Worm (Caenorhabditis elegans) whole organism, L4 larva: ENCODE results near the gene arp-6.

Source experiments
- F10B5.3 ChIP-seq: sonication (generic microtip); optimal IDR thresholded peaks from 2 replicates; lab custom pipeline; 2016; ENCODE audit warnings: mild to moderate bottlenecking, missing genetic modification characterization, missing compliant biosample characterization
- F26F4.8 ChIP-seq: fragments of 200-800 bp; sonication (Bioruptor generic); conservative IDR thresholded peaks from 2 replicates; pipeline ENCODE4 v1.3.6; 2022; ENCODE audit warnings: missing genetic modification characterization, missing compliant biosample characterization
- F37D6.2 ChIP-seq: sonication (generic microtip); optimal IDR thresholded peaks from 2 replicates; lab custom pipeline; 2016; ENCODE audit warnings: mild to moderate bottlenecking, missing genetic modification characterization, missing compliant biosample characterization
- F44E2.7 ChIP-seq: fragments of 200-800 bp; sonication (Bioruptor generic); IDR thresholded peaks from 2 replicates; pipeline ENCODE4 v2.1.2; 2022; ENCODE audit warnings: missing genetic modification characterization, missing compliant biosample characterization
- T20F7.1 ChIP-seq: fragments of 200-800 bp; sonication (Bioruptor generic); optimal IDR thresholded peaks from 2 replicates; lab custom pipeline; 2018; ENCODE audit warnings: mild to moderate bottlenecking, missing genetic modification characterization, missing compliant biosample characterization
- T26A8.4 ChIP-seq: fragments of 200-800 bp; sonication (Bioruptor generic); IDR thresholded peaks from 2 replicates; pipeline ENCODE4 v1.3.6; 2022; ENCODE audit warnings: missing genetic modification characterization, missing compliant biosample characterization
- Y105C5A.15 ChIP-seq: fragments of 200-800 bp; sonication (Bioruptor generic); IDR thresholded peaks from 2 replicates; pipeline ENCODE4 v1.3.6; 2022; ENCODE audit warnings: missing genetic modification characterization, missing compliant biosample characterization
- Y48G9A.11 ChIP-seq: fragments of 200-800 bp; sonication (Bioruptor generic); IDR thresholded peaks from 2 replicates; pipeline ENCODE4 v1.3.6; 2022; ENCODE audit warnings: missing genetic modification reagents, missing genetic modification characterization, missing compliant biosample characterization
- ZK337.2 ChIP-seq: fragments of 200-800 bp; sonication (Bioruptor generic); IDR thresholded peaks from 2 replicates; pipeline ENCODE4 v1.3.6; 2022; ENCODE audit warnings: missing genetic modification reagents, missing genetic modification characterization, missing compliant biosample characterization
- aha-1 ChIP-seq: fragments of 150-350 bp; peaks from one replicate; lab custom pipeline; 2014; ENCODE audit warnings: missing biosample characterization, missing genetic modification characterization
- ama-1 ChIP-seq: fragments of 150-350 bp; optimal IDR thresholded peaks from 2 replicates; lab custom pipeline; 2014; ENCODE audit warnings: inconsistent platforms, mixed read lengths
- arid-1 ChIP-seq: fragments of 200-800 bp; sonication (Bioruptor generic); conservative IDR thresholded peaks from 2 replicates; pipeline ENCODE4 v1.3.6; 2022; ENCODE audit warnings: missing genetic modification reagents, missing genetic modification characterization, missing compliant biosample characterization
- ceh-20 ChIP-seq: fragments of 200-800 bp; sonication (Bioruptor generic); IDR thresholded peaks from 2 replicates; pipeline ENCODE4 v1.3.6; 2022; ENCODE audit warnings: missing genetic modification reagents, missing genetic modification characterization, missing compliant biosample characterization
- ceh-62 ChIP-seq: sonication (generic microtip); optimal IDR thresholded peaks from 2 replicates; lab custom pipeline; 2017; ENCODE audit warnings: missing biosample characterization, missing genetic modification characterization
- daf-12 ChIP-seq: fragments of 150-350 bp; optimal IDR thresholded peaks from 2 replicates; lab custom pipeline; 2014; ENCODE audit warnings: missing biosample characterization, missing genetic modification reagents, missing genetic modification characterization
- daf-8 ChIP-seq: fragments of 200-800 bp; sonication (Bioruptor generic); IDR thresholded peaks from 2 replicates; pipeline ENCODE4 v1.3.6; 2022; ENCODE audit warnings: missing genetic modification characterization, missing compliant biosample characterization
- dmd-6 ChIP-seq: fragments of 200-800 bp; sonication (Bioruptor generic); IDR thresholded peaks from 2 replicates; pipeline ENCODE4 v1.3.6; 2022; ENCODE audit warnings: missing genetic modification reagents, missing genetic modification characterization, missing compliant biosample characterization
- dpl-1 ChIP-seq: fragments of 150-350 bp; optimal IDR thresholded peaks from 2 replicates; lab custom pipeline; 2014; ENCODE audit warnings: missing biosample characterization, missing genetic modification reagents, missing genetic modification characterization
- egl-27 ChIP-seq: sonication (generic microtip); optimal IDR thresholded peaks from 3 replicates; lab custom pipeline; 2017; ENCODE audit warnings: missing biosample characterization, missing genetic modification reagents, missing genetic modification characterization
- fkh-10 ChIP-seq: fragments of 150-350 bp; optimal IDR thresholded peaks from 2 replicates; lab custom pipeline; 2014; ENCODE audit warnings: missing biosample characterization, missing genetic modification reagents, missing genetic modification characterization
- fos-1 ChIP-seq: fragments of 150-350 bp; optimal IDR thresholded peaks from 2 replicates; lab custom pipeline; 2014; ENCODE audit warnings: missing biosample characterization, missing genetic modification characterization
- hif-1 ChIP-seq, 2 experiments: sonication (generic microtip); optimal IDR thresholded peaks; 2 replicates each; lab custom pipeline; 2016 to 2017; ENCODE audit warnings: missing compliant biosample characterization in 2 of 2, missing genetic modification characterization in 2 of 2, missing genetic modification reagents in 2 of 2, missing genotype in 2 of 2, mild to moderate bottlenecking in 1 of 2
- hmg-1.1 ChIP-seq: fragments of 200-800 bp; sonication (Bioruptor generic); IDR thresholded peaks from 2 replicates; pipeline ENCODE4 v1.3.6; 2022; ENCODE audit warnings: missing genetic modification reagents, missing genetic modification characterization, missing compliant biosample characterization
- jun-1 ChIP-seq: fragments of 150-350 bp; optimal IDR thresholded peaks from 2 replicates; lab custom pipeline; 2014; ENCODE audit warnings: missing biosample characterization, missing genetic modification reagents, missing genetic modification characterization
- lim-7 ChIP-seq: fragments of 200-800 bp; sonication (Bioruptor generic); IDR thresholded peaks from 2 replicates; pipeline ENCODE4 v1.3.6; 2022; ENCODE audit warnings: missing genetic modification characterization, missing compliant biosample characterization
- lin-1 ChIP-seq: fragments of 200-800 bp; sonication (Bioruptor generic); IDR thresholded peaks from 2 replicates; pipeline ENCODE4 v1.3.6; 2022; ENCODE audit warnings: missing genetic modification reagents, missing genetic modification characterization, missing compliant biosample characterization
- lin-38 ChIP-seq: fragments of 200-800 bp; sonication (Bioruptor generic); IDR thresholded peaks from 2 replicates; pipeline ENCODE4 v1.3.6; 2022; ENCODE audit warnings: missing genetic modification reagents, missing genetic modification characterization, missing compliant biosample characterization
- lin-39 ChIP-seq: fragments of 150-350 bp; optimal IDR thresholded peaks from 2 replicates; lab custom pipeline; 2014; ENCODE audit warnings: missing biosample characterization, missing genetic modification reagents, missing genetic modification characterization
- lir-3 ChIP-seq: sonication (generic microtip); optimal IDR thresholded peaks from 2 replicates; lab custom pipeline; 2016; ENCODE audit warnings: mild to moderate bottlenecking, missing genetic modification characterization, missing compliant biosample characterization
- lsy-2 ChIP-seq, 2 experiments: fragments of 150-350 bp in 1 of 2; sonication (generic microtip) in 1 of 2; optimal IDR thresholded peaks; 2 replicates each; lab custom pipeline; 2014 to 2017; ENCODE audit warnings: missing biosample characterization in 2 of 2, missing genetic modification characterization in 2 of 2
- madf-9 ChIP-seq: fragments of 200-800 bp; sonication (Bioruptor generic); conservative IDR thresholded peaks from 2 replicates; pipeline ENCODE4 v1.3.6; 2022; ENCODE audit warnings: missing genetic modification reagents, missing genetic modification characterization, missing compliant biosample characterization
- mep-1 ChIP-seq: fragments of 150-350 bp; sonication (generic microtip); optimal IDR thresholded peaks from 3 replicates; lab custom pipeline; 2014; ENCODE audit warnings: missing biosample characterization, missing genetic modification characterization
- nhr-10 ChIP-seq: fragments of 150-350 bp; optimal IDR thresholded peaks from 2 replicates; lab custom pipeline; 2014; ENCODE audit warnings: missing biosample characterization, missing genetic modification characterization
- nhr-102 ChIP-seq: sonication (generic microtip); optimal IDR thresholded peaks from 2 replicates; lab custom pipeline; 2016; ENCODE audit warnings: mild to moderate bottlenecking, missing genetic modification characterization, moderate library complexity, missing compliant biosample characterization
- nhr-111 ChIP-seq: fragments of 200-800 bp; sonication (Bioruptor generic); optimal IDR thresholded peaks from 2 replicates; lab custom pipeline; 2018; ENCODE audit warnings: mild to moderate bottlenecking, missing genetic modification characterization, missing compliant biosample characterization
- nhr-237 ChIP-seq: sonication (generic microtip); optimal IDR thresholded peaks from 2 replicates; lab custom pipeline; 2017; ENCODE audit warnings: missing biosample characterization, missing genetic modification characterization
- nhr-48 ChIP-seq: sonication (generic microtip); optimal IDR thresholded peaks from 2 replicates; lab custom pipeline; 2016; ENCODE audit warnings: mild to moderate bottlenecking, missing genetic modification characterization, missing compliant biosample characterization
- nhr-6 ChIP-seq: fragments of 150-350 bp; optimal IDR thresholded peaks from 2 replicates; lab custom pipeline; 2014; ENCODE audit warnings: missing biosample characterization, missing genetic modification characterization
- nhr-76 ChIP-seq: fragments of 150-350 bp; optimal IDR thresholded peaks from 2 replicates; lab custom pipeline; 2014; ENCODE audit warnings: missing biosample characterization, missing genetic modification characterization
- pha-4 ChIP-seq, 2 experiments: fragments of 150-350 bp in 1 of 2; fragments of 200-800 bp in 1 of 2; sonication (Bioruptor generic) in 1 of 2; IDR thresholded peaks in 1 of 2; optimal IDR thresholded peaks in 1 of 2; 2 replicates each; pipeline versions ENCODE4 v1.3.6 to Lab custom; 2014 to 2022; ENCODE audit warnings: missing genetic modification characterization in 2 of 2, missing genetic modification reagents in 2 of 2, missing biosample characterization in 1 of 2, missing compliant biosample characterization in 1 of 2
- php-3 ChIP-seq: fragments of 200-800 bp; sonication (Bioruptor generic); IDR thresholded peaks from 2 replicates; pipeline ENCODE4 v1.3.6; 2022; ENCODE audit warnings: missing genetic modification reagents, missing genetic modification characterization, missing compliant biosample characterization
- rbr-2 ChIP-seq: sonication (generic microtip); optimal IDR thresholded peaks from 2 replicates; lab custom pipeline; 2016; ENCODE audit warnings: missing genotype, missing genetic modification characterization, missing compliant biosample characterization
- sdz-12 ChIP-seq: fragments of 200-800 bp; sonication (Bioruptor generic); optimal IDR thresholded peaks from 2 replicates; lab custom pipeline; 2018; ENCODE audit warnings: mild to moderate bottlenecking, missing genetic modification characterization, missing compliant biosample characterization
- set-16 ChIP-seq: fragments of 200-800 bp; sonication (Bioruptor generic); IDR thresholded peaks from 2 replicates; pipeline ENCODE4 v1.3.6; 2022; ENCODE audit warnings: missing genetic modification reagents, missing genetic modification characterization, missing compliant biosample characterization
- skn-1 ChIP-seq: fragments of 150-350 bp; optimal IDR thresholded peaks from 2 replicates; lab custom pipeline; 2014; ENCODE audit warnings: missing biosample characterization, missing genetic modification characterization
- snpc-1.2 ChIP-seq: fragments of 200-800 bp; sonication (Bioruptor generic); IDR thresholded peaks from 2 replicates; pipeline ENCODE4 v1.3.6; 2022; ENCODE audit warnings: missing genetic modification reagents, missing genetic modification characterization, missing compliant biosample characterization
- spr-1 ChIP-seq: sonication (generic microtip); optimal IDR thresholded peaks from 2 replicates; lab custom pipeline; 2016; ENCODE audit warnings: mild to moderate bottlenecking, missing genetic modification characterization, missing compliant biosample characterization
- spr-3 ChIP-seq: fragments of 200-800 bp; sonication (Bioruptor generic); optimal IDR thresholded peaks from 2 replicates; lab custom pipeline; 2018; ENCODE audit warnings: mild to moderate bottlenecking, missing genetic modification characterization, missing compliant biosample characterization
- tag-97 ChIP-seq: fragments of 200-800 bp; sonication (Bioruptor generic); IDR thresholded peaks from 2 replicates; pipeline ENCODE4 v1.3.6; 2022; ENCODE audit warnings: missing genetic modification characterization, missing compliant biosample characterization
- zfp-2 ChIP-seq: sonication (generic microtip); optimal IDR thresholded peaks from 2 replicates; lab custom pipeline; 2016; ENCODE audit warnings: mild to moderate bottlenecking, missing genetic modification characterization, missing compliant biosample characterization
- zip-2 ChIP-seq: fragments of 150-350 bp; optimal IDR thresholded peaks from 2 replicates; lab custom pipeline; 2014; ENCODE audit warnings: missing biosample characterization, missing genetic modification characterization
- ztf-11 ChIP-seq: fragments of 150-350 bp; optimal IDR thresholded peaks from 2 replicates; lab custom pipeline; 2014; ENCODE audit warnings: missing biosample characterization, missing genetic modification characterization

arp-6 gene

ce11 chrII:8042289-8042688 lies 5.1 kb upstream of the arp-6 start, which contains the start of gene T05H10.1:
Gene T05H10.1 (plus strand): TSS chrII:8042589.
- no peak for TF ChIP-seq Y105C5A.15
- no peak for TF ChIP-seq spr-3
- TF ChIP-seq nhr-237 (tag; lab: Kevin White, UChicago) = no peak
- TF ChIP-seq daf-12 (tag; lab: Kevin White, UChicago) = no peak
- TF ChIP-seq spr-1 = no peak
- no peak for TF ChIP-seq madf-9 (GFP tag; lab: Robert Waterston, UW)
- no peak for TF ChIP-seq hmg-1.1 (GFP tag; lab: Robert Waterston, UW)
- TF ChIP-seq lim-7 (GFP tag; lab: Robert Waterston, UW) = no peak
- no peak for TF ChIP-seq ztf-11
- TF ChIP-seq ceh-62 = no peak
- TF ChIP-seq nhr-102 (tag; lab: Kevin White, UChicago) = no peak
- TF ChIP-seq aha-1 (tag; lab: Kevin White, UChicago) = no peak
- no peak for TF ChIP-seq daf-8

- TF ChIP-seq lin-39 (tag; lab: Kevin White, UChicago) (no peak), F10B5.3 (tag; lab: Kevin White, UChicago) (no peak), tag-97 (GFP tag; lab: Robert Waterston, UW) (no peak), lin-38 (GFP tag; lab: Robert Waterston, UW) (peak; percentile 57), fos-1 (tag; lab: Kevin White, UChicago) (no peak), lin-1 (GFP tag; lab: Robert Waterston, UW) (no peak), nhr-76 (no peak), ama-1 (no peak), aha-1 (tag; lab: Kevin White, UChicago) (peak; percentile 50), rbr-2 (tag; lab: Kevin White, UChicago) (no peak), lir-3 (tag; lab: Kevin White, UChicago) (no peak), Y48G9A.11 (0 out of 2 replicates have a peak, but pooled peaks have one; percentile 37), nhr-48 (no peak), mep-1 (tag; lab: Kevin White, UChicago) (no peak), lsy-2 (tag; optimal IDR thresholded peaks at IDR 0.05; lab: Kevin White, UChicago) (peak in 1 of 2 experiments; percentile 74), sdz-12 (GFP tag; lab: Kevin White, UChicago) (no peak), set-16 (GFP tag; lab: Robert Waterston, UW) (no peak), ZK337.2 (no peak), arid-1 (GFP tag; lab: Robert Waterston, UW) (no peak), skn-1 (no peak), zfp-2 (tag; lab: Kevin White, UChicago) (no peak), T26A8.4 (no peak), hif-1 (tag; optimal IDR thresholded peaks at IDR 0.05; lab: Kevin White, UChicago) (no peak), zip-2 (tag; lab: Kevin White, UChicago) (no peak), dpl-1 (GFP tag; lab: Kevin White, UChicago) (peak; percentile 26), F26F4.8 (GFP tag; lab: Robert Waterston, UW) (no peak), dmd-6 (GFP tag; lab: Robert Waterston, UW) (no peak), F44E2.7 (GFP tag; lab: Robert Waterston, UW) (no peak), nhr-111 (no peak), fkh-10 (GFP tag; lab: Kevin White, UChicago) (no peak), T20F7.1 (GFP tag; lab: Kevin White, UChicago) (peak; percentile 96), jun-1 (tag; lab: Kevin White, UChicago) (no peak), nhr-10 (tag; lab: Kevin White, UChicago) (no peak), pha-4 (GFP tag; IDR thresholded peaks at IDR 0.05; lab: Robert Waterston, UW) (no peak), pha-4 (tag; optimal IDR thresholded peaks at IDR 0.05; lab: Kevin White, UChicago) (no peak), nhr-6 (tag; lab: Kevin White, UChicago) (peak; percentile 9), F37D6.2 (no peak), ceh-20 (GFP tag; lab: Robert Waterston, UW) (no peak), egl-27 (tag; lab: Kevin White, UChicago) (no peak), php-3 (GFP tag; lab: Robert Waterston, UW) (no peak), snpc-1.2 (GFP tag; lab: Robert Waterston, UW) (no peak)
These were observed 4.5 kb upstream of the arp-6 start for ce11 chrII:8041642-8042041.
